Worm (Caenorhabditis elegans) whole organism, midembryonic: ENCODE data around the gene trmt-10A.
"Not testable (repeated sequence)": the region's sequence is repeated elsewhere in the genome, so short reads cannot be mapped to it uniquely, and the experiment has no call there.

Experiments used
- cog-1 ChIP-seq: sonication (generic microtip); optimal IDR thresholded peaks from 2 replicates; lab custom pipeline; 2016; ENCODE audit warnings: missing genetic modification characterization, missing compliant biosample characterization
- flt-1 ChIP-seq: fragments of 200-800 bp; sonication (Bioruptor generic); IDR thresholded peaks from 2 replicates; pipeline ENCODE4 v1.3.6; 2022; ENCODE audit warnings: missing genetic modification characterization, missing compliant biosample characterization
- klf-2 ChIP-seq: fragments of 200-800 bp; sonication (Bioruptor generic); conservative IDR thresholded peaks from 2 replicates; pipeline ENCODE4 v1.3.6; 2022; ENCODE audit warnings: missing genetic modification reagents, missing genetic modification characterization, missing compliant biosample characterization
- med-1 ChIP-seq: sonication (generic microtip); optimal IDR thresholded peaks from 2 replicates; lab custom pipeline; 2017; ENCODE audit warnings: missing genetic modification characterization, mild to moderate bottlenecking, missing compliant biosample characterization, antibody characterized with exemption, missing genetic modification reagents; ENCODE audit not compliant: insufficient read depth
- tab-1 ChIP-seq: fragments of 200-800 bp; sonication (Bioruptor generic); IDR thresholded peaks from 2 replicates; pipeline ENCODE4 v1.3.6; 2022; ENCODE audit warnings: missing genetic modification characterization, missing compliant biosample characterization

- TF ChIP-seq flt-1; klf-2; cog-1 (tag; lab: Kevin White, UChicago); tab-1 (GFP tag; lab: Robert Waterston, UW); med-1: not testable (repeated sequence)
Observed at ce11 chrIV:9894331-9894730, 37.7 kb downstream of the trmt-10A start, which contains the start of gene msp-77.
